Fruit fly (Drosophila melanogaster) whole organism, prepupa: ENCODE measurements around the gene Ork1.

Source experiments
- CG11294 ChIP-seq: fragments of 200-800 bp; sonication (Bioruptor generic); IDR thresholded peaks from 2 replicates; pipeline ENCODE4 v1.3.6; 2022; ENCODE audit warnings: missing biosample characterization, missing genetic modification characterization
- CG1621 ChIP-seq: fragments of 200-800 bp; sonication (Bioruptor generic); optimal IDR thresholded peaks from 3 replicates; lab custom pipeline; 2018; ENCODE audit warnings: missing biosample characterization, mild to moderate bottlenecking, missing genetic modification characterization
- CG3032 ChIP-seq: fragments of 200-800 bp; optimal IDR thresholded peaks from 2 replicates; lab custom pipeline; 2019; ENCODE audit warnings: missing biosample characterization, mild to moderate bottlenecking, missing genetic modification characterization, moderate library complexity
- CG31627 ChIP-seq: fragments of 200-800 bp; sonication (Bioruptor generic); optimal IDR thresholded peaks from 3 replicates; lab custom pipeline; 2016; ENCODE audit warnings: missing biosample characterization, missing genetic modification characterization
- CG32006 ChIP-seq: fragments of 200-800 bp; sonication (Bioruptor generic); optimal IDR thresholded peaks from 3 replicates; lab custom pipeline; 2017; ENCODE audit warnings: missing biosample characterization, mild to moderate bottlenecking, missing genetic modification characterization
- CG34406 ChIP-seq: fragments of 200-800 bp; sonication (Bioruptor generic); optimal IDR thresholded peaks from 3 replicates; lab custom pipeline; 2016; ENCODE audit warnings: missing biosample characterization, missing genetic modification characterization
- CG3919 ChIP-seq: fragments of 200-800 bp; sonication (Bioruptor generic); optimal IDR thresholded peaks from 3 replicates; lab custom pipeline; 2016; ENCODE audit warnings: missing biosample characterization, missing genetic modification characterization
- CG4318 ChIP-seq: fragments of 200-800 bp; sonication (Bioruptor generic); optimal IDR thresholded peaks from 3 replicates; lab custom pipeline; 2017; ENCODE audit warnings: missing biosample characterization, mild to moderate bottlenecking, missing genetic modification characterization
- CG6163 ChIP-seq: fragments of 200-800 bp; sonication (Bioruptor generic); IDR thresholded peaks from 3 replicates; pipeline ENCODE4 v1.3.6; 2022; ENCODE audit warnings: missing biosample characterization, missing genetic modification characterization
- CG7368 ChIP-seq: fragments of 200-800 bp; sonication (Bioruptor generic); optimal IDR thresholded peaks from 3 replicates; lab custom pipeline; 2016; ENCODE audit warnings: missing biosample characterization, missing genetic modification characterization
- CG9139 ChIP-seq: fragments of 200-800 bp; sonication (Bioruptor generic); optimal IDR thresholded peaks from 3 replicates; lab custom pipeline; 2017; ENCODE audit warnings: missing biosample characterization, mild to moderate bottlenecking, missing genetic modification characterization
- Eip75B ChIP-seq: fragments of 200-800 bp; sonication (Bioruptor generic); optimal IDR thresholded peaks from 3 replicates; lab custom pipeline; 2016; ENCODE audit warnings: missing biosample characterization, missing genetic modification characterization
- Eip78C ChIP-seq: fragments of 200-800 bp; sonication (Bioruptor generic); peaks from one replicate; lab custom pipeline; 2016; ENCODE audit warnings: missing biosample characterization, missing genetic modification characterization
- Ets21C ChIP-seq: fragments of 200-800 bp; sonication (Bioruptor generic); optimal IDR thresholded peaks from 3 replicates; lab custom pipeline; 2016; ENCODE audit warnings: missing biosample characterization, missing genetic modification characterization
- Gug ChIP-seq: fragments of 200-800 bp; sonication (Bioruptor generic); IDR thresholded peaks from 2 replicates; pipeline ENCODE4 v1.3.6; 2022; ENCODE audit warnings: missing biosample characterization, missing genetic modification characterization
- Hr4 ChIP-seq: fragments of 200-800 bp; sonication (Bioruptor generic); optimal IDR thresholded peaks from 3 replicates; lab custom pipeline; 2016; ENCODE audit warnings: missing biosample characterization, missing genetic modification characterization
- Lpt ChIP-seq: fragments of 200-800 bp; sonication (Bioruptor generic); optimal IDR thresholded peaks from 3 replicates; lab custom pipeline; 2016; ENCODE audit warnings: missing biosample characterization, missing genetic modification characterization
- Met ChIP-seq: fragments of 200-800 bp; sonication (Bioruptor generic); optimal IDR thresholded peaks from 3 replicates; lab custom pipeline; 2016; ENCODE audit warnings: missing biosample characterization, missing genetic modification characterization
- OdsH ChIP-seq: fragments of 200-800 bp; sonication (Bioruptor generic); optimal IDR thresholded peaks from 3 replicates; lab custom pipeline; 2016; ENCODE audit warnings: missing biosample characterization, missing genetic modification characterization
- Smox ChIP-seq: fragments of 200-800 bp; sonication (Bioruptor generic); optimal IDR thresholded peaks from 3 replicates; lab custom pipeline; 2016; ENCODE audit warnings: missing biosample characterization, missing genetic modification characterization
- Sox15 ChIP-seq: fragments of 200-800 bp; sonication (Bioruptor generic); optimal IDR thresholded peaks from 3 replicates; lab custom pipeline; 2016; ENCODE audit warnings: missing biosample characterization, missing genetic modification characterization
- cyc ChIP-seq: fragments of 200-800 bp; sonication (Bioruptor generic); optimal IDR thresholded peaks from 3 replicates; lab custom pipeline; 2016; ENCODE audit warnings: missing biosample characterization, missing genetic modification characterization
- dsx ChIP-seq: fragments of 200-800 bp; optimal IDR thresholded peaks from 3 replicates; lab custom pipeline; 2019; ENCODE audit warnings: missing biosample characterization, mild to moderate bottlenecking, missing genetic modification characterization, moderate library complexity; ENCODE audit not compliant: poor library complexity, severe bottlenecking
- eg ChIP-seq: fragments of 200-800 bp; sonication (Bioruptor generic); IDR thresholded peaks from 3 replicates; pipeline ENCODE4 v1.3.6; 2022; ENCODE audit warnings: missing biosample characterization, missing genetic modification characterization
- esn ChIP-seq: fragments of 200-800 bp; sonication (Bioruptor generic); optimal IDR thresholded peaks from 2 replicates; lab custom pipeline; 2016; ENCODE audit warnings: missing biosample characterization, mild to moderate bottlenecking, missing genetic modification characterization, moderate library complexity
- fd59A ChIP-seq: fragments of 200-800 bp; sonication (Bioruptor generic); optimal IDR thresholded peaks from 2 replicates; lab custom pipeline; 2017; ENCODE audit warnings: missing biosample characterization, mild to moderate bottlenecking, missing genetic modification characterization, missing genetic modification reagents
- fd85E ChIP-seq: fragments of 200-800 bp; sonication (Bioruptor generic); optimal IDR thresholded peaks from 3 replicates; lab custom pipeline; 2016; ENCODE audit warnings: missing biosample characterization, missing genetic modification characterization
- lz ChIP-seq: fragments of 200-800 bp; sonication (Bioruptor generic); optimal IDR thresholded peaks from 3 replicates; lab custom pipeline; 2016; ENCODE audit warnings: missing biosample characterization, missing genetic modification characterization
- pdm3 ChIP-seq: fragments of 200-800 bp; sonication (Bioruptor generic); optimal IDR thresholded peaks from 3 replicates; lab custom pipeline; 2016; ENCODE audit warnings: missing biosample characterization, missing genetic modification characterization
- spab ChIP-seq: fragments of 200-800 bp; sonication (Bioruptor generic); optimal IDR thresholded peaks from 2 replicates; lab custom pipeline; 2017; ENCODE audit warnings: missing biosample characterization, mild to moderate bottlenecking, missing genetic modification characterization, missing genetic modification reagents
- ss ChIP-seq, 2 experiments: fragments of 200-800 bp; sonication (Bioruptor generic); optimal IDR thresholded peaks; 2 replicates in 1 of 2; 3 replicates in 1 of 2; lab custom pipeline; 2017 to 2018; ENCODE audit warnings: mild to moderate bottlenecking in 2 of 2, missing biosample characterization in 2 of 2, missing genetic modification characterization in 2 of 2, moderate library complexity in 1 of 2
- svp ChIP-seq: fragments of 200-800 bp; sonication (Bioruptor generic); peaks from one replicate; lab custom pipeline; 2016; ENCODE audit warnings: missing biosample characterization, missing genetic modification characterization
- topi ChIP-seq: fragments of 200-800 bp; sonication (Bioruptor generic); optimal IDR thresholded peaks from 3 replicates; lab custom pipeline; 2016; ENCODE audit warnings: missing biosample characterization, missing genetic modification characterization

Gene Ork1

dm6 chrX:10846972-10847435, 44.0 kb downstream of the Ork1 start, which contains the start of gene sbr (continued):
- TF ChIP-seq Gug (GFP tag; lab: Robert Waterston, UW): no peak
- no peak for TF ChIP-seq OdsH (GFP tag; lab: Kevin White, UChicago)
- no peak for TF ChIP-seq fd85E (GFP tag; lab: Kevin White, UChicago)
- TF ChIP-seq fd59A (GFP tag; lab: Kevin White, UChicago): no peak
- no peak for TF ChIP-seq Lpt (GFP tag; lab: Kevin White, UChicago)
- peak; percentile 35 for TF ChIP-seq cyc (GFP tag; lab: Kevin White, UChicago)
- no peak for TF ChIP-seq pdm3
- no peak for TF ChIP-seq svp (GFP tag; lab: Kevin White, UChicago)
- TF ChIP-seq Sox15 (GFP tag; lab: Kevin White, UChicago): no peak
- no peak for TF ChIP-seq Hr4 (GFP tag; lab: Kevin White, UChicago)
- TF ChIP-seq Ets21C (GFP tag; lab: Kevin White, UChicago): peak; percentile 37
- TF ChIP-seq CG11294 (GFP tag; lab: Robert Waterston, UW): no peak
- no peak for TF ChIP-seq CG3919
- TF ChIP-seq eg (GFP tag; lab: Robert Waterston, UW): no peak
- TF ChIP-seq CG7368 (GFP tag; lab: Kevin White, UChicago): no peak
- TF ChIP-seq Eip75B: no peak
- no peak for TF ChIP-seq CG6163 (GFP tag; lab: Robert Waterston, UW)
- TF ChIP-seq esn (GFP tag; lab: Kevin White, UChicago): peak; percentile 43
- no peak for TF ChIP-seq dsx
- TF ChIP-seq spab: no peak

- TF ChIP-seq Smox (GFP tag; lab: Kevin White, UChicago) (no peak), Ets21C (GFP tag; lab: Kevin White, UChicago) (no peak), CG1621 (tag; lab: Kevin White, UChicago) (no peak), spab (no peak), pdm3 (no peak), cyc (GFP tag; lab: Kevin White, UChicago) (no peak), CG31627 (GFP tag; lab: Kevin White, UChicago) (no peak)
- TF ChIP-seq, all 60 proteins: peak for 0
Observed at dm6 chrX:10845256-10845655, 45.8 kb downstream of the Ork1 start.

- TF ChIP-seq Sox15 (GFP tag; lab: Kevin White, UChicago): no peak
- TF ChIP-seq Met: no peak
- no peak for TF ChIP-seq CG9139 (GFP tag; lab: Kevin White, UChicago)
- TF ChIP-seq fd59A (GFP tag; lab: Kevin White, UChicago): no peak
- TF ChIP-seq CG3032 (tag; lab: Kevin White, UChicago): no peak
Observed at dm6 chrX:10844807-10845206, 46.2 kb downstream of the Ork1 start, which contains the start of gene CG32669. TSS of gene CG32669 (minus strand) at chrX:10845081.

DNA sequence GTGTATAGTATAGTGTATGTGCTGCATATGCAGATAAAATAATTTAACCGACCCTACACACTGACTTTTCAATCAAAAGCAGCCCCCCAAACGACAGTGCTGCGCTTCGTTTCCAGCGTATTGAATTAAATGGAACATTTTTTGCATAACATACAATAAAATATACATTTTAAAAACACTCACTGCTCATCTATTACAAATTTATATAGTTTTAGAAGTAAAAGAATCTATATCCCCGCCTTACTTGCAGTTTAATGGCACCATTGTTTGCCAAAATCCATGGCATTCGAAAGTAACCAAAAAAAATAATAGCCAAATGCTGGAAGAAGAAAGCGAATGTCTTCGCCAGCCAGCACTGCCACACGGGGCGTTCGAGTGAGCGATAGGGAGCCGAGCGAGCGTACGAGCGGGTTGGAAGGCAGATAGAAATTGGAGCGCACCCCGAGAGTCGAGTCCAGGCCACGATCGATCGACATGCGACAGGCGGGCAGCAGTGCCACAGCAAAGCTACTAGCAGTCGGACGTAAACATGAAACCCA, 49.3 kb downstream of the Ork1 start, which contains the start of gene CG15209:
TSS of gene CG15209 (plus strand) at position 489 of the 539 bp plus-strand sequence.
- no peak for TF ChIP-seq eg (GFP tag; lab: Robert Waterston, UW)
- TF ChIP-seq CG4318 (GFP tag; lab: Kevin White, UChicago): no peak
- TF ChIP-seq ss (GFP tag; optimal IDR thresholded peaks at IDR 0.05; lab: Kevin White, UChicago): peak in 1 of 2 experiments; percentile 5
- TF ChIP-seq CG34406 (GFP tag; lab: Kevin White, UChicago): no peak
- TF ChIP-seq svp (GFP tag; lab: Kevin White, UChicago): peak; percentile 73
- peak; percentile 16 for TF ChIP-seq topi (GFP tag; lab: Kevin White, UChicago)
- no peak for TF ChIP-seq fd85E (GFP tag; lab: Kevin White, UChicago)
- TF ChIP-seq CG32006 (GFP tag; lab: Kevin White, UChicago): peak; percentile 30
- peak; percentile 51 for TF ChIP-seq Eip78C (GFP tag; lab: Kevin White, UChicago)
- TF ChIP-seq lz (GFP tag; lab: Kevin White, UChicago): peak; percentile 0
